Fruit fly (Drosophila melanogaster) whole organism, wandering third instar larva: ENCODE results near the gene CG18675.

Experiments
- Abd-B ChIP-seq: fragments of >200 bp; optimal IDR thresholded peaks from 2 replicates; lab custom pipeline; 2017; ENCODE audit warnings: missing biosample characterization, missing genetic modification characterization
- CG32264 ChIP-seq: fragments of 200-800 bp; sonication (Bioruptor generic); optimal IDR thresholded peaks from 2 replicates; lab custom pipeline; 2016; ENCODE audit warnings: missing biosample characterization, missing genetic modification characterization
- CG9705 ChIP-seq: fragments of 200-800 bp; sonication (Bioruptor generic); optimal IDR thresholded peaks from 2 replicates; lab custom pipeline; 2018; ENCODE audit warnings: missing biosample characterization, mild to moderate bottlenecking, missing genetic modification characterization
- CrebA ChIP-seq: fragments of 200-800 bp; sonication (Bioruptor generic); optimal IDR thresholded peaks from 2 replicates; lab custom pipeline; 2016; ENCODE audit warnings: missing biosample characterization, mild to moderate bottlenecking, missing genetic modification characterization, borderline replicate concordance
- Dfd ChIP-seq: fragments of >200 bp; optimal IDR thresholded peaks from 2 replicates; lab custom pipeline; 2017; ENCODE audit warnings: missing biosample characterization, missing genetic modification characterization
- Dif ChIP-seq: fragments of 200-275, 200-300 bp; sonication (Bioruptor generic); optimal IDR thresholded peaks from 2 replicates; lab custom pipeline; 2018; ENCODE audit warnings: missing biosample characterization, missing genetic modification characterization; ENCODE audit not compliant: partially characterized antibody
- GATAd ChIP-seq: sonication (Bioruptor generic); optimal IDR thresholded peaks from 2 replicates; lab custom pipeline; 2016; ENCODE audit warnings: missing biosample characterization, missing genetic modification characterization
- HLH106 ChIP-seq: fragments of 200-800 bp; optimal IDR thresholded peaks from 3 replicates; lab custom pipeline; 2019; ENCODE audit warnings: missing biosample characterization, mild to moderate bottlenecking, missing genetic modification characterization, moderate library complexity
- Hr78 ChIP-seq: fragments of >200 bp; optimal IDR thresholded peaks from 2 replicates; lab custom pipeline; 2017; ENCODE audit warnings: missing biosample characterization, missing genetic modification characterization
- Hr83 ChIP-seq: fragments of 200-300 bp; sonication (Bioruptor generic); optimal IDR thresholded peaks from 2 replicates; lab custom pipeline; 2016; ENCODE audit warnings: missing biosample characterization, mild to moderate bottlenecking, missing genetic modification characterization, moderate library complexity; ENCODE audit not compliant: poor library complexity, severe bottlenecking
- Jra ChIP-seq: sonication (Bioruptor generic); optimal IDR thresholded peaks from 2 replicates; lab custom pipeline; 2016; ENCODE audit warnings: missing biosample characterization, missing genetic modification characterization
- Mio ChIP-seq: sonication (Bioruptor generic); optimal IDR thresholded peaks from 2 replicates; lab custom pipeline; 2016; ENCODE audit warnings: missing biosample characterization, missing genetic modification characterization
- Myc ChIP-seq: fragments of >200 bp; optimal IDR thresholded peaks from 2 replicates; lab custom pipeline; 2017
- N ChIP-seq: fragments of >200 bp; optimal IDR thresholded peaks from 2 replicates; lab custom pipeline; 2018; ENCODE audit warnings: missing biosample characterization, missing external identifiers, missing genetic modification characterization
- OdsH ChIP-seq: fragments of 200-800 bp; sonication (Bioruptor generic); optimal IDR thresholded peaks from 2 replicates; lab custom pipeline; 2016; ENCODE audit warnings: missing biosample characterization, mild to moderate bottlenecking, missing genetic modification characterization
- Rel ChIP-seq, 2 experiments: fragments of 200-800 bp; sonication (Bioruptor generic) in 1 of 2; optimal IDR thresholded peaks; 2 replicates in 1 of 2; 3 replicates in 1 of 2; lab custom pipeline; 2016 to 2019; ENCODE audit warnings: mild to moderate bottlenecking in 2 of 2, missing biosample characterization in 2 of 2, missing genetic modification characterization in 2 of 2, moderate library complexity in 1 of 2
- Sp1 ChIP-seq: fragments of 200-800 bp; sonication (Bioruptor generic); optimal IDR thresholded peaks from 3 replicates; lab custom pipeline; 2019; ENCODE audit warnings: missing biosample characterization, mild to moderate bottlenecking, missing genetic modification characterization, moderate library complexity
- Vsx2 ChIP-seq: fragments of 200-300, 225-300 bp; sonication (Bioruptor generic); optimal IDR thresholded peaks from 2 replicates; lab custom pipeline; 2018; ENCODE audit warnings: missing biosample characterization, missing genetic modification characterization; ENCODE audit not compliant: partially characterized antibody
- dl ChIP-seq, 2 experiments: fragments of 175-275, 200-275 bp in 1 of 2; fragments of 200-275 bp in 1 of 2; sonication (Bioruptor generic); optimal IDR thresholded peaks; lab custom pipeline; 2018; ENCODE audit warnings: mild to moderate bottlenecking in 2 of 2, missing biosample characterization in 2 of 2, missing genetic modification characterization in 2 of 2, moderate library complexity in 2 of 2; ENCODE audit not compliant: partially characterized antibody in 2 of 2, insufficient read depth in 1 of 2
- dmrt93B ChIP-seq: fragments of 200-800 bp; sonication (Bioruptor generic); optimal IDR thresholded peaks from 2 replicates; lab custom pipeline; 2018; ENCODE audit warnings: missing biosample characterization, mild to moderate bottlenecking, missing genetic modification characterization
- dsf ChIP-seq: sonication (Bioruptor generic); optimal IDR thresholded peaks from 2 replicates; lab custom pipeline; 2016; ENCODE audit warnings: missing biosample characterization, missing genetic modification characterization, borderline replicate concordance
- ey ChIP-seq: fragments of 200-800 bp; sonication (Bioruptor generic); optimal IDR thresholded peaks from 2 replicates; lab custom pipeline; 2016; ENCODE audit warnings: missing biosample characterization, missing genetic modification characterization
- foxo ChIP-seq, 2 experiments: fragments of 200-800 bp; sonication (Bioruptor generic); optimal IDR thresholded peaks; 2 replicates in 1 of 2; 3 replicates in 1 of 2; lab custom pipeline; 2016 to 2017; ENCODE audit warnings: missing biosample characterization in 2 of 2, missing genetic modification characterization in 2 of 2
- fru ChIP-seq: fragments of 200-800 bp; sonication (Bioruptor generic); optimal IDR thresholded peaks from 3 replicates; lab custom pipeline; 2016; ENCODE audit warnings: missing biosample characterization, mild to moderate bottlenecking, missing genetic modification characterization
- h ChIP-seq: fragments of 200-800 bp; sonication (Bioruptor generic); optimal IDR thresholded peaks from 3 replicates; lab custom pipeline; 2016; ENCODE audit warnings: missing biosample characterization, mild to moderate bottlenecking, missing genetic modification characterization
- jim ChIP-seq: fragments of 175-275, 200-325 bp; sonication (Bioruptor generic); optimal IDR thresholded peaks from 2 replicates; lab custom pipeline; 2016; ENCODE audit warnings: missing biosample characterization, mild to moderate bottlenecking, missing genetic modification characterization
- lola ChIP-seq: fragments of >200 bp; optimal IDR thresholded peaks from 2 replicates; lab custom pipeline; 2017; ENCODE audit warnings: missing biosample characterization, missing genetic modification characterization
- pan ChIP-seq: fragments of >200 bp; optimal IDR thresholded peaks from 2 replicates; lab custom pipeline; 2017
- psq ChIP-seq: fragments of 200-800 bp; sonication (Bioruptor generic); optimal IDR thresholded peaks from 3 replicates; lab custom pipeline; 2017; ENCODE audit warnings: missing biosample characterization, mild to moderate bottlenecking, missing genetic modification characterization, moderate library complexity
- sage ChIP-seq: fragments of 200-800 bp; sonication (Bioruptor generic); optimal IDR thresholded peaks from 2 replicates; lab custom pipeline; 2016; ENCODE audit warnings: missing biosample characterization, mild to moderate bottlenecking, missing genetic modification characterization
- sv ChIP-seq: fragments of 200-800 bp; sonication (Bioruptor generic); optimal IDR thresholded peaks from 3 replicates; lab custom pipeline; 2016; ENCODE audit warnings: missing biosample characterization, missing genetic modification characterization
- tai ChIP-seq: sonication (Bioruptor generic); optimal IDR thresholded peaks from 2 replicates; lab custom pipeline; 2016; ENCODE audit warnings: missing biosample characterization, missing genetic modification characterization
- usp ChIP-seq: fragments of >200 bp; optimal IDR thresholded peaks from 2 replicates; lab custom pipeline; 2017; ENCODE audit warnings: missing biosample characterization, missing genetic modification characterization
- woc ChIP-seq: sonication (Bioruptor generic); optimal IDR thresholded peaks from 2 replicates; lab custom pipeline; 2016; ENCODE audit warnings: missing biosample characterization, mild to moderate bottlenecking, missing genetic modification characterization

The CG18675 gene

dm6 chr3L:4209731-4210130 is 36.0 kb downstream of the CG18675 start:
- TF ChIP-seq HLH106 (tag; lab: Kevin White, UChicago) (no peak), pan (lab: Kevin White, UChicago) (no peak), Sp1 (GFP tag; lab: Kevin White, UChicago) (no peak)
- TF ChIP-seq, all 38 proteins: peak for 0

- TF ChIP-seq CG9705 (GFP tag; lab: Kevin White, UChicago) (no peak), ey (GFP tag; lab: Kevin White, UChicago) (no peak), foxo (GFP tag; optimal IDR thresholded peaks at IDR 0.05; lab: Kevin White, UChicago) (no peak), Sp1 (GFP tag; lab: Kevin White, UChicago) (no peak), lola (no peak), Hr83 (no peak), CrebA (GFP tag; lab: Kevin White, UChicago) (no peak), fru (GFP tag; lab: Kevin White, UChicago) (no peak)
Observed at dm6 chr3L:4211440-4211839, 37.8 kb downstream of the CG18675 start, which contains the start of gene Cpr64Ab. TSS of gene Cpr64Ab (minus strand) at chr3L:4211540.

- TF ChIP-seq Mio (GFP tag; lab: Kevin White, UChicago) (no peak), Sp1 (GFP tag; lab: Kevin White, UChicago) (no peak), Dfd (no peak), woc (GFP tag; lab: Kevin White, UChicago) (no peak), CG9705 (GFP tag; lab: Kevin White, UChicago) (no peak), HLH106 (tag; lab: Kevin White, UChicago) (no peak), Jra (GFP tag; lab: Kevin White, UChicago) (no peak), usp (GFP tag; lab: Kevin White, UChicago) (no peak), sv (GFP tag; lab: Kevin White, UChicago) (no peak)
- TF ChIP-seq, all 38 proteins: peak for 0
Observed at dm6 chr3L:4212815-4213214, 39.1 kb downstream of the CG18675 start, which contains the start of gene Cpr64Ac. TSS of gene Cpr64Ac (minus strand) at chr3L:4212915.

- TF ChIP-seq sage (GFP tag; lab: Kevin White, UChicago) (no peak), CG9705 (GFP tag; lab: Kevin White, UChicago) (no peak), pan (lab: Kevin White, UChicago) (no peak), Hr78 (GFP tag; lab: Kevin White, UChicago) (no peak), Myc (lab: Kevin White, UChicago) (no peak)
Observed at dm6 chr3L:4215079-4215478, 41.4 kb downstream of the CG18675 start, which contains the start of gene Cpr64Ad. TSS of gene Cpr64Ad (plus strand) at chr3L:4215379.

- TF ChIP-seq woc (GFP tag; lab: Kevin White, UChicago), result no peak
- TF ChIP-seq Rel (GFP tag; optimal IDR thresholded peaks at IDR 0.05; lab: Kevin White, UChicago), result no peak
- no peak for TF ChIP-seq Rel (tag; optimal IDR thresholded peaks at IDR 0.05; lab: Kevin White, UChicago)
- no peak for TF ChIP-seq dmrt93B (GFP tag; lab: Kevin White, UChicago)
- TF ChIP-seq fru (GFP tag; lab: Kevin White, UChicago), result no peak
- peak; percentile 41 for TF ChIP-seq N
- no peak for TF ChIP-seq tai (GFP tag; lab: Kevin White, UChicago)
- TF ChIP-seq lola, result no peak
- TF ChIP-seq h (GFP tag; lab: Kevin White, UChicago), result peak; percentile 61
- no peak for TF ChIP-seq usp (GFP tag; lab: Kevin White, UChicago)
- TF ChIP-seq Vsx2 (GFP tag; lab: Kevin White, UChicago), result peak; percentile 58
- TF ChIP-seq Myc (lab: Kevin White, UChicago), result peak; percentile 95
- TF ChIP-seq psq (GFP tag; lab: Kevin White, UChicago), result no peak
- TF ChIP-seq sv (GFP tag; lab: Kevin White, UChicago), result no peak
- no peak for TF ChIP-seq Dif (GFP tag; lab: Kevin White, UChicago)
- TF ChIP-seq jim, result no peak
- TF ChIP-seq dsf (GFP tag; lab: Kevin White, UChicago), result no peak
- TF ChIP-seq foxo (GFP tag; optimal IDR thresholded peaks at IDR 0.05; lab: Kevin White, UChicago), result no peak
- no peak for TF ChIP-seq ey (GFP tag; lab: Kevin White, UChicago)
- no peak for TF ChIP-seq Hr83
- TF ChIP-seq Jra (GFP tag; lab: Kevin White, UChicago), result no peak
- no peak for TF ChIP-seq dl (GFP tag; optimal IDR thresholded peaks at IDR 0.05; lab: Kevin White, UChicago; ENCODE audit: insufficient read depth in 1 of 2, partially characterized antibody in 2 of 2)
- TF ChIP-seq GATAd (GFP tag; lab: Kevin White, UChicago), result no peak
- no peak for TF ChIP-seq OdsH
- TF ChIP-seq CG32264 (GFP tag; lab: Kevin White, UChicago), result no peak
- TF ChIP-seq pan (lab: Kevin White, UChicago), result no peak
- TF ChIP-seq Hr78 (GFP tag; lab: Kevin White, UChicago), result no peak
- no peak for TF ChIP-seq Abd-B (GFP tag; lab: Kevin White, UChicago)
Observed at dm6 chr3L:4219291-4220228, 45.9 kb downstream of the CG18675 start.
